Worm (Caenorhabditis elegans) whole organism, L2 larva: ENCODE measurements around the gene ZK829.3.

Source experiments
- Y55F3AM.14 ChIP-seq: fragments of 200-800 bp; sonication (Bioruptor generic); optimal IDR thresholded peaks from 2 replicates; lab custom pipeline; 2018; ENCODE audit warnings: mild to moderate bottlenecking, missing genetic modification characterization, missing compliant biosample characterization
- ZK546.5 ChIP-seq: sonication (generic microtip); optimal IDR thresholded peaks from 2 replicates; lab custom pipeline; 2017; ENCODE audit warnings: missing biosample characterization, missing genetic modification characterization
- alr-1 ChIP-seq: fragments of 150-350 bp; optimal IDR thresholded peaks from 2 replicates; lab custom pipeline; 2014; ENCODE audit warnings: missing biosample characterization, missing genetic modification characterization
- aly-2 ChIP-seq: fragments of 150-350 bp; optimal IDR thresholded peaks from 2 replicates; lab custom pipeline; 2014; ENCODE audit warnings: missing biosample characterization, missing genetic modification characterization
- ama-1 ChIP-seq: fragments of 150-350 bp; optimal IDR thresholded peaks from 2 replicates; lab custom pipeline; 2018; ENCODE audit warnings: inconsistent platforms
- blmp-1 ChIP-seq: sonication (generic microtip); optimal IDR thresholded peaks from 2 replicates; lab custom pipeline; 2017; ENCODE audit warnings: missing genetic modification characterization, mild to moderate bottlenecking, missing compliant biosample characterization, antibody characterized with exemption, moderate library complexity; ENCODE audit not compliant: insufficient read depth
- ceh-82 ChIP-seq: fragments of 150-350 bp; optimal IDR thresholded peaks from 2 replicates; lab custom pipeline; 2014; ENCODE audit warnings: missing biosample characterization, missing genetic modification characterization
- dmd-4 ChIP-seq: sonication (generic microtip); optimal IDR thresholded peaks from 2 replicates; lab custom pipeline; 2017; ENCODE audit warnings: missing biosample characterization, missing genetic modification characterization
- egl-27 ChIP-seq: sonication (generic microtip); optimal IDR thresholded peaks from 3 replicates; lab custom pipeline; 2017; ENCODE audit warnings: missing biosample characterization, missing genetic modification reagents, missing genetic modification characterization
- elt-1 ChIP-seq: fragments of 150-350 bp; optimal IDR thresholded peaks from 2 replicates; lab custom pipeline; 2014; ENCODE audit warnings: missing biosample characterization, missing genetic modification characterization
- elt-3 ChIP-seq: sonication (generic microtip); optimal IDR thresholded peaks from 2 replicates; lab custom pipeline; 2017; ENCODE audit warnings: missing biosample characterization, missing genetic modification characterization
- fos-1 ChIP-seq: fragments of 150-350 bp; optimal IDR thresholded peaks from 2 replicates; lab custom pipeline; 2014; ENCODE audit warnings: missing biosample characterization, missing genetic modification characterization
- gmeb-1 ChIP-seq: fragments of 150-350 bp; optimal IDR thresholded peaks from 2 replicates; lab custom pipeline; 2014; ENCODE audit warnings: missing biosample characterization, missing genetic modification characterization
- lin-11 ChIP-seq: fragments of 150-350 bp; sonication (generic microtip); optimal IDR thresholded peaks from 2 replicates; lab custom pipeline; 2014; ENCODE audit warnings: missing biosample characterization, missing genetic modification characterization, inconsistent platforms, mixed read lengths
- lin-13 ChIP-seq: fragments of 150-350 bp; optimal IDR thresholded peaks from 2 replicates; lab custom pipeline; 2014; ENCODE audit warnings: missing biosample characterization, missing genetic modification reagents, missing genetic modification characterization
- lsy-2 ChIP-seq, 2 experiments: fragments of 150-350 bp in 1 of 2; sonication (generic microtip) in 1 of 2; optimal IDR thresholded peaks; 2 replicates each; lab custom pipeline; 2014 to 2017; ENCODE audit warnings: missing biosample characterization in 2 of 2, missing genetic modification characterization in 2 of 2
- mbf-1 ChIP-seq: sonication (generic microtip); optimal IDR thresholded peaks from 2 replicates; lab custom pipeline; 2017; ENCODE audit warnings: missing biosample characterization, missing genetic modification characterization
- mdl-1 ChIP-seq, 2 experiments: fragments of 150-350 bp in 1 of 2; sonication (generic microtip) in 1 of 2; optimal IDR thresholded peaks; 2 replicates each; lab custom pipeline; 2017; ENCODE audit warnings: missing biosample characterization in 2 of 2, missing genetic modification characterization in 2 of 2
- nhr-11 ChIP-seq: fragments of 150-350 bp; optimal IDR thresholded peaks from 2 replicates; lab custom pipeline; 2014; ENCODE audit warnings: missing biosample characterization, missing genetic modification characterization
- nhr-12 ChIP-seq: fragments of 150-350 bp; optimal IDR thresholded peaks from 2 replicates; lab custom pipeline; 2014; ENCODE audit warnings: missing biosample characterization, missing genetic modification characterization
- nhr-129 ChIP-seq: fragments of 150-350 bp; optimal IDR thresholded peaks from 2 replicates; lab custom pipeline; 2014; ENCODE audit warnings: missing biosample characterization, missing genetic modification characterization
- nhr-21 ChIP-seq: fragments of 150-350 bp; optimal IDR thresholded peaks from 2 replicates; lab custom pipeline; 2014; ENCODE audit warnings: missing biosample characterization, missing genetic modification characterization
- nhr-25 ChIP-seq: fragments of 150-350 bp; sonication (generic microtip); optimal IDR thresholded peaks from 3 replicates; lab custom pipeline; 2014; ENCODE audit warnings: missing biosample characterization, missing genetic modification characterization
- nhr-6 ChIP-seq: fragments of 150-350 bp; optimal IDR thresholded peaks from 2 replicates; lab custom pipeline; 2014; ENCODE audit warnings: missing biosample characterization, missing genetic modification characterization
- sem-4 ChIP-seq: fragments of 150-350 bp; optimal IDR thresholded peaks from 2 replicates; lab custom pipeline; 2014; ENCODE audit warnings: missing biosample characterization, missing genetic modification reagents, missing genetic modification characterization
- skn-1 ChIP-seq: sonication (generic microtip); optimal IDR thresholded peaks from 2 replicates; lab custom pipeline; 2017; ENCODE audit warnings: missing biosample characterization, missing genetic modification characterization
- sma-3 ChIP-seq: sonication (generic microtip); optimal IDR thresholded peaks from 2 replicates; lab custom pipeline; 2016; ENCODE audit warnings: missing genetic modification reagents, missing genetic modification characterization, missing compliant biosample characterization
- sma-9 ChIP-seq, 2 experiments: fragments of 150-350 bp in 1 of 2; sonication (generic microtip) in 1 of 2; optimal IDR thresholded peaks; 2 replicates each; lab custom pipeline; 2014 to 2016; ENCODE audit warnings: missing genetic modification characterization in 2 of 2, mild to moderate bottlenecking in 1 of 2, missing biosample characterization in 1 of 2, missing compliant biosample characterization in 1 of 2, missing genetic modification reagents in 1 of 2, moderate library complexity in 1 of 2
- snpc-4 ChIP-seq: fragments of 150-350 bp; optimal IDR thresholded peaks from 2 replicates; lab custom pipeline; 2014; ENCODE audit warnings: missing biosample characterization, missing genetic modification characterization
- unc-39 ChIP-seq: fragments of 150-350 bp; optimal IDR thresholded peaks from 2 replicates; lab custom pipeline; 2014; ENCODE audit warnings: missing biosample characterization, missing genetic modification characterization
- unc-55 ChIP-seq: fragments of 150-350 bp; sonication (generic microtip); optimal IDR thresholded peaks from 3 replicates; lab custom pipeline; 2014; ENCODE audit warnings: missing biosample characterization, missing genetic modification reagents, missing genetic modification characterization
- unc-62 ChIP-seq: fragments of 150-350 bp; optimal IDR thresholded peaks from 2 replicates; lab custom pipeline; 2014; ENCODE audit warnings: missing biosample characterization, missing genetic modification reagents, missing genetic modification characterization
- ztf-1 ChIP-seq: fragments of 200-800 bp; sonication (Bioruptor generic); conservative IDR thresholded peaks from 2 replicates; pipeline ENCODE4 v1.3.6; 2022; ENCODE audit warnings: missing genetic modification characterization, missing compliant biosample characterization
- ztf-11 ChIP-seq: sonication (generic microtip); optimal IDR thresholded peaks from 2 replicates; lab custom pipeline; 2017; ENCODE audit warnings: missing biosample characterization, missing genetic modification characterization
- ztf-4 ChIP-seq: fragments of 150-350 bp; optimal IDR thresholded peaks from 2 replicates; lab custom pipeline; 2014; ENCODE audit warnings: missing biosample characterization, missing genetic modification characterization

Gene ZK829.3

DNA sequence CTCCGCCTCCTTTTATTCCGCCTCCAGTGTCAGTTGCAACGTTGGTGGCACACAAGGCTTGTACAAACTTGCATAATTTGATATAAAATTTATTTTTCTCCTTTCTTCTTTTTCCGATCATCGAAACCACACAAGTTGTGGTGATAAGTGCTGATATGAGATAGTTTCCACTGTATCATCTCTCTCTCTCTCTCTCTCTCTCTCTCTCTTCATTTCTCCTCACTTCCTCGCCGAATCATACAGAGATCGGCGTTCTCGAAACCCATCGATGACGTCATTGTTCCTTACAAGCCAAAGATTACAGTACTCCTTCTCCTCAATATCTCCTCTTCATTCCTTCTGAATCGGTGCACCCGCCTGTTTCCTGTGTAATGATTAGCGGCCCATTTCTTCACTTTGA is 46.2 kb downstream of the ZK829.3 start, which contains the start of gene nhr-43:
TSS of gene nhr-43 (plus strand) at position 233 of the 400 bp plus-strand sequence.
- no peak for TF ChIP-seq ceh-82 (tag; lab: Kevin White, UChicago)
- TF ChIP-seq ztf-1, result no peak
- TF ChIP-seq mdl-1 (tag; optimal IDR thresholded peaks at IDR 0.05; lab: Kevin White, UChicago), result no peak
- peak; percentile 38 for TF ChIP-seq nhr-25 (tag; lab: Kevin White, UChicago)
- TF ChIP-seq dmd-4 (tag; lab: Kevin White, UChicago), result no peak
- TF ChIP-seq fos-1 (tag; lab: Kevin White, UChicago), result peak; percentile 21
- peak in 1 of 2 experiments; percentile 21 for TF ChIP-seq lsy-2 (tag; optimal IDR thresholded peaks at IDR 0.05; lab: Kevin White, UChicago)
- TF ChIP-seq aly-2, result no peak
- no peak for TF ChIP-seq elt-3 (tag; lab: Kevin White, UChicago)
- no peak for TF ChIP-seq unc-39 (tag; lab: Kevin White, UChicago)
- TF ChIP-seq ama-1 (lab: Kevin White, UChicago), result no peak
- no peak for TF ChIP-seq Y55F3AM.14
- TF ChIP-seq sma-9 (GFP tag; optimal IDR thresholded peaks at IDR 0.05; lab: Kevin White, UChicago), result peak; percentile 76
- TF ChIP-seq sma-9 (tag; optimal IDR thresholded peaks at IDR 0.05; lab: Kevin White, UChicago), result no peak
- no peak for TF ChIP-seq gmeb-1
- TF ChIP-seq ztf-4 (tag; lab: Kevin White, UChicago), result no peak
- no peak for TF ChIP-seq nhr-129
- no peak for TF ChIP-seq ZK546.5 (tag; lab: Kevin White, UChicago)
- TF ChIP-seq blmp-1 (tag; lab: Kevin White, UChicago), result peak; percentile 20
- no peak for TF ChIP-seq lin-13 (GFP tag; lab: Kevin White, UChicago)
- no peak for TF ChIP-seq lin-11 (tag; lab: Kevin White, UChicago)
- peak; percentile 31 for TF ChIP-seq egl-27
- no peak for TF ChIP-seq alr-1
- TF ChIP-seq sem-4 (tag; lab: Kevin White, UChicago), result peak; percentile 36
- no peak for TF ChIP-seq nhr-11 (tag; lab: Kevin White, UChicago)
- TF ChIP-seq skn-1 (tag; lab: Kevin White, UChicago), result no peak
- TF ChIP-seq unc-55, result no peak
- peak; percentile 71 for TF ChIP-seq sma-3 (GFP tag; lab: Kevin White, UChicago)
- TF ChIP-seq nhr-21, result peak; percentile 69
- TF ChIP-seq ztf-11, result no peak

DNA sequence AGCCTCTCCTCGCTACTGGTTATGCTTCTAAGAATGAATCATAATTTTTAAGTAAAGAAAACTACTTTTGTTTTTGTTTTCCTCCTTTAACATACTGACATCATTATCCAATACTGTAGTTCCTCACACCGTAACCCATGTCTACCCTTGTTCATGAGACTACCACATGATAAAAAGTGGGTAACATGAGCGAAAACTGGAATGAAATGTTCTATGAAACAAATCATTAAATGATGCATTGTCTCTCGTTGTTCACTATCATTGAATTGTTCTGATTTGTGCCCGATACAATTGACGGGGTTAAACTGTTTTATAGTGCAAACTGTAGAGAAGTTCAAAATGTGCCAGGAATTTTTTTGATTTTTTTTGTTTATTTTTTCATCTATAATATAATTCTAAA is 47.8 kb downstream of the ZK829.3 start:
- TF ChIP-seq aly-2 (no peak), mbf-1 (tag; lab: Kevin White, UChicago) (no peak), dmd-4 (tag; lab: Kevin White, UChicago) (no peak), nhr-6 (tag; lab: Kevin White, UChicago) (no peak), skn-1 (tag; lab: Kevin White, UChicago) (no peak), unc-39 (tag; lab: Kevin White, UChicago) (no peak), lsy-2 (tag; optimal IDR thresholded peaks at IDR 0.05; lab: Kevin White, UChicago) (peak in 1 of 2 experiments; percentile 58), nhr-25 (tag; lab: Kevin White, UChicago) (peak; percentile 73), elt-1 (tag; lab: Kevin White, UChicago) (no peak), unc-55 (no peak), egl-27 (no peak), blmp-1 (tag; lab: Kevin White, UChicago) (peak; percentile 16), ztf-1 (no peak), sma-9 (GFP tag; optimal IDR thresholded peaks at IDR 0.05; lab: Kevin White, UChicago) (peak; percentile 79), sma-9 (tag; optimal IDR thresholded peaks at IDR 0.05; lab: Kevin White, UChicago) (no peak), fos-1 (tag; lab: Kevin White, UChicago) (peak; percentile 72), unc-62 (GFP tag; lab: Kevin White, UChicago) (no peak), nhr-21 (peak; percentile 84), elt-3 (tag; lab: Kevin White, UChicago) (no peak), ama-1 (lab: Kevin White, UChicago) (no peak)

DNA sequence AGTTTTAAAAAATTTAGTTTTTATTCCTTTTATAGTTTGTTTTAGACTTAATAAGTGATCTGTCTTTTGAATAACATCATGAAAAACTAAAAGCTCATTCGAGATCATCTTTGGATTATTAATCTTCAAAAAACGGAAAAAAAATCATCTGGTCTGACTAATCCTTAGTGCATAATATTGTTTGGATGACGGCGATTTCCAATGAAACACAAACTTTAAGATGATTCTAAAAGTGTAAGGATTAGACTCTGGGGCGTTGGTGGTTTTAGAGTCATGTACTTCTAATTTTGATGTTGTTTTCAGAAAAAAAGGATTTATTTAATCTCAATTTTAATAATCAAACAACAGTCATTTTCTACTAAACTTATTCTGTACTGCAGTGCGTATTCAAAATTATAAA is 52.2 kb downstream of the ZK829.3 start:
- TF ChIP-seq snpc-4 (tag; lab: Kevin White, UChicago) (no peak), unc-55 (no peak), nhr-12 (tag; lab: Kevin White, UChicago) (no peak)
